Fruit fly (Drosophila melanogaster): ENCODE measurements around the gene Ets96B.

Gene Ets96B

DNA sequence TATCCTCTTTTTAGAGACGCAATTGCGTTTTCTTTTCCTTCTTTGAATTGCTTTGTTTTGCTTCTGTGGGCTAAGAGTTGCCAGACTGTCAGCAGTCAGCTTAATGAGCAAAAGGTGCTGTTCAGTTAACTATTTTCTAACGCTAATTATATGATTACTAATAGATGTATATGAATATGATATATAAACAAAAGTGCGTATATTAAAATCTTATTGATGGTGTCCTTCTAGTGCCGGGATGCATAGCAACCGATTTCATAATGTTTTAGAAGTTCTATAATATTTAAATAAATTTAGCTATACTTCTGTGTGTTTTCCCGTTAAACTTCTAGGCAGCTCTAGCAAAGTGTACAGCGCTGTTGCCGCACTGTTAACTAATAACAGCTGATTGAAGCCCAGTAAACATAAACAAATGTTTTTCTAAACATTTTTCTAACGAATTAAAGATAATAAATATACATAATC, 42.1 kb downstream of the Ets96B start, which contains the start of the genes Kaz and CG43273 (continued):
- TF ChIP-seq bcd (GFP tag; optimal IDR thresholded peaks at IDR 0.05) (peak; percentile 67), pan (optimal IDR thresholded peaks at IDR 0.05) (no peak), pan (GFP tag; optimal IDR thresholded peaks at IDR 0.05 in 1 of 2, IDR thresholded peaks at IDR 0.05 in 1 of 2) (no peak), Hr3 (GFP tag; optimal IDR thresholded peaks at IDR 0.05) (peak; percentile 48), Dbx (GFP tag; IDR thresholded peaks at IDR 0.05) (no peak), MBD-R2 (GFP tag; IDR thresholded peaks at IDR 0.05) (peak; percentile 82), CG12391 (tag; optimal IDR thresholded peaks at IDR 0.05) (peak; percentile 81), jing (GFP tag; optimal IDR thresholded peaks at IDR 0.05) (no peak), CG7556 (GFP tag; optimal IDR thresholded peaks at IDR 0.05) (no peak), CG12219 (GFP tag; optimal IDR thresholded peaks at IDR 0.05) (no peak), CHES-1-like (GFP tag; optimal IDR thresholded peaks at IDR 0.05) (no peak), CG12104 (GFP tag; optimal IDR thresholded peaks at IDR 0.05) (peak; percentile 0), stc (GFP tag; IDR thresholded peaks at IDR 0.05) (0 out of 2 replicates have a peak, but pooled peaks have one; percentile 11), gsb (GFP tag; IDR thresholded peaks at IDR 0.05) (no peak), sr (GFP tag; IDR thresholded peaks at IDR 0.05) (no peak), lilli (GFP tag; optimal IDR thresholded peaks at IDR 0.05) (peak; percentile 73), CG14965 (GFP tag; optimal IDR thresholded peaks at IDR 0.05; ENCODE audit: borderline replicate concordance) (no peak), CG17361 (GFP tag; IDR thresholded peaks at IDR 0.05) (no peak; the same call in 2 of the 3 replicates), Nf-YC (tag; optimal IDR thresholded peaks at IDR 0.05) (no peak), usp (GFP tag; optimal IDR thresholded peaks at IDR 0.05) (no peak), nmo (GFP tag; optimal IDR thresholded peaks at IDR 0.05) (peak; percentile 83), mirr (GFP tag; optimal IDR thresholded peaks at IDR 0.05) (no peak), Chrac-16 (GFP tag; optimal IDR thresholded peaks at IDR 0.05) (peak; percentile 59), tin (GFP tag; optimal IDR thresholded peaks at IDR 0.05) (peak; percentile 52), CG6791 (GFP tag; IDR thresholded peaks at IDR 0.05; ENCODE audit: partially characterized antibody) (no peak), sens (GFP tag) (peak; percentile 81), Dll (GFP tag; IDR thresholded peaks at IDR 0.05; ENCODE audit: partially characterized antibody) (0 out of 4 replicates have a peak, but pooled peaks have one; percentile 25), CG15011 (GFP tag; optimal IDR thresholded peaks at IDR 0.05) (no peak), CG14050 (GFP tag; IDR thresholded peaks at IDR 0.05) (no peak), al (GFP tag; IDR thresholded peaks at IDR 0.05) (peak; percentile 36; the same call in 1 of the 2 replicates), hkb (optimal IDR thresholded peaks at IDR 0.05) (no peak), hkb (GFP tag; IDR thresholded peaks at IDR 0.05) (no peak), YL-1 (GFP tag; optimal IDR thresholded peaks at IDR 0.05) (peak; percentile 69), CG7271 (tag; optimal IDR thresholded peaks at IDR 0.05) (peak; percentile 2), CG10431 (GFP tag; optimal IDR thresholded peaks at IDR 0.05) (no peak), CG13424 (tag; optimal IDR thresholded peaks at IDR 0.05) (peak; percentile 77), CG11560 (tag; IDR thresholded peaks at IDR 0.05) (no peak), CG12659 (GFP tag; optimal IDR thresholded peaks at IDR 0.05) (peak; percentile 68), CG8290 (GFP tag; optimal IDR thresholded peaks at IDR 0.05) (peak; percentile 12), CG8290 (tag; optimal IDR thresholded peaks at IDR 0.05) (no peak), prd (optimal IDR thresholded peaks at IDR 0.05) (no peak), prd (GFP tag; IDR thresholded peaks at IDR 0.05) (peak; percentile 64; the same call in 2 of the 3 replicates), Doc3 (GFP tag; IDR thresholded peaks at IDR 0.05; ENCODE audit: partially characterized antibody) (no peak), tna (GFP tag; IDR thresholded peaks at IDR 0.05; ENCODE audit: partially characterized antibody) (no peak), CG13624 (GFP tag; optimal IDR thresholded peaks at IDR 0.05) (peak; percentile 13), tx (GFP tag; optimal IDR thresholded peaks at IDR 0.05) (no peak), lov (optimal IDR thresholded peaks at IDR 0.05) (no peak), lov (GFP tag; IDR thresholded peaks at IDR 0.05) (no peak), CG2199 (GFP tag; IDR thresholded peaks at IDR 0.05) (no peak), D (optimal IDR thresholded peaks at IDR 0.05) (no peak), D (GFP tag; optimal IDR thresholded peaks at IDR 0.05) (no peak), CG11696 (GFP tag; IDR thresholded peaks at IDR 0.05) (no peak), Meics (GFP tag; optimal IDR thresholded peaks at IDR 0.05) (peak; percentile 58)
